Fruit fly (Drosophila melanogaster) whole organism, embryonic: ENCODE data around the gene CG18135.
A peak's percentile ranks its signal among the peaks of the same experiment; 100 is the strongest.

Source experiments
- ATbp ChIP-seq: fragments of 200-800 bp; sonication (Bioruptor generic); optimal IDR thresholded peaks from 2 replicates; lab custom pipeline; 2017; ENCODE audit warnings: missing biosample characterization, mild to moderate bottlenecking, missing genetic modification characterization, missing genetic modification reagents
- CG10274 ChIP-seq: fragments of 200-800 bp; sonication (Bioruptor generic); optimal IDR thresholded peaks from 3 replicates; lab custom pipeline; 2017; ENCODE audit warnings: missing biosample characterization, mild to moderate bottlenecking, missing genetic modification characterization
- CG11093 ChIP-seq: fragments of 200-800 bp; sonication (Bioruptor generic); IDR thresholded peaks from 3 replicates; pipeline ENCODE4 v1.3.6; 2022; ENCODE audit warnings: missing biosample characterization, missing genetic modification characterization
- CG11695 ChIP-seq: fragments of 200-800 bp; sonication (Bioruptor generic); IDR thresholded peaks from 3 replicates; pipeline ENCODE4 v1.3.6; 2022; ENCODE audit warnings: missing biosample characterization, missing genetic modification characterization
- CG12236 ChIP-seq: fragments of 200-800 bp; sonication (Bioruptor generic); optimal IDR thresholded peaks from 2 replicates; lab custom pipeline; 2016; ENCODE audit warnings: missing biosample characterization, missing genetic modification characterization
- CG12769 ChIP-seq: fragments of 200-800 bp; sonication (Bioruptor generic); optimal IDR thresholded peaks from 2 replicates; lab custom pipeline; 2019; ENCODE audit warnings: missing biosample characterization, mild to moderate bottlenecking, missing genetic modification characterization, moderate library complexity
- CG12942 ChIP-seq: fragments of 200-800 bp; sonication (Bioruptor generic); optimal IDR thresholded peaks from 3 replicates; lab custom pipeline; 2016; ENCODE audit warnings: missing biosample characterization, missing genetic modification characterization
- CG14710 ChIP-seq: fragments of 200-800 bp; sonication (Bioruptor generic); optimal IDR thresholded peaks from 3 replicates; lab custom pipeline; 2019; ENCODE audit warnings: missing biosample characterization, mild to moderate bottlenecking, missing genetic modification characterization, moderate library complexity
- CG16813 ChIP-seq: fragments of 200-800 bp; sonication (Bioruptor generic); IDR thresholded peaks from 3 replicates; pipeline ENCODE4 v1.3.6; 2022; ENCODE audit warnings: missing biosample characterization, missing genetic modification characterization; ENCODE audit not compliant: partially characterized antibody
- CG17385 ChIP-seq: fragments of 200-800 bp; sonication (Bioruptor generic); optimal IDR thresholded peaks from 3 replicates; lab custom pipeline; 2018; ENCODE audit warnings: missing biosample characterization, mild to moderate bottlenecking, missing genetic modification characterization
- CG2889 ChIP-seq: fragments of 200-800 bp; sonication (Bioruptor generic); IDR thresholded peaks from 3 replicates; pipeline ENCODE4 v1.3.6; 2022; ENCODE audit warnings: missing biosample characterization, missing genetic modification characterization
- CG30431 ChIP-seq: fragments of 200-800 bp; sonication (Bioruptor generic); optimal IDR thresholded peaks from 2 replicates; lab custom pipeline; 2017; ENCODE audit warnings: missing biosample characterization, missing genetic modification characterization
- CG32767 ChIP-seq: fragments of 200-800 bp; sonication (Bioruptor generic); IDR thresholded peaks from 2 replicates; pipeline ENCODE4 v1.3.6; 2022; ENCODE audit warnings: missing biosample characterization, missing genetic modification characterization
- CG4617 ChIP-seq: fragments of 200-800 bp; sonication (Bioruptor generic); optimal IDR thresholded peaks from 3 replicates; lab custom pipeline; 2016; ENCODE audit warnings: missing biosample characterization, missing genetic modification characterization, borderline replicate concordance
- CG6791 ChIP-seq: fragments of 200-800 bp; sonication (Bioruptor generic); IDR thresholded peaks from 3 replicates; pipeline ENCODE4 v1.3.6; 2022; ENCODE audit warnings: missing biosample characterization, missing genetic modification characterization; ENCODE audit not compliant: partially characterized antibody
- CG7357 ChIP-seq: fragments of 200-800 bp; sonication (Bioruptor generic); IDR thresholded peaks from 3 replicates; pipeline ENCODE4 v1.3.6; 2022; ENCODE audit warnings: missing biosample characterization, missing genetic modification characterization
- Eip74EF ChIP-seq, 2 experiments: fragments of 200-800 bp in 1 of 2; fragments of >200 bp in 1 of 2; sonication (Bioruptor generic) in 1 of 2; optimal IDR thresholded peaks; 2 replicates each; lab custom pipeline; 2017 to 2019; ENCODE audit warnings: missing biosample characterization in 2 of 2, missing genetic modification characterization in 2 of 2, mild to moderate bottlenecking in 1 of 2, moderate library complexity in 1 of 2
- Hr3 ChIP-seq: fragments of 200-800 bp; sonication (Bioruptor generic); optimal IDR thresholded peaks from 3 replicates; lab custom pipeline; 2016; ENCODE audit warnings: missing biosample characterization, missing genetic modification characterization
- Jarid2 ChIP-seq: fragments of 200-800 bp; sonication (Bioruptor generic); optimal IDR thresholded peaks from 3 replicates; lab custom pipeline; 2017; ENCODE audit warnings: mild to moderate bottlenecking, missing biosample characterization, missing genetic modification reagents, missing genetic modification characterization
- Lhr ChIP-seq: fragments of 200-800 bp; sonication (Bioruptor generic); optimal IDR thresholded peaks from 3 replicates; lab custom pipeline; 2017; ENCODE audit warnings: mild to moderate bottlenecking, missing biosample characterization, missing genetic modification reagents, missing genetic modification characterization
- MESR4 ChIP-seq: fragments of 200-800 bp; sonication (Bioruptor generic); optimal IDR thresholded peaks from 2 replicates; lab custom pipeline; 2018; ENCODE audit warnings: missing biosample characterization, mild to moderate bottlenecking, missing genetic modification characterization, moderate library complexity
- Mes4 ChIP-seq: fragments of 200-800 bp; sonication (Bioruptor generic); optimal IDR thresholded peaks from 2 replicates; lab custom pipeline; 2016; ENCODE audit warnings: missing biosample characterization, missing genetic modification characterization
- Neu2 ChIP-seq: fragments of 200-800 bp; sonication (Bioruptor generic); optimal IDR thresholded peaks from 3 replicates; lab custom pipeline; 2016; ENCODE audit warnings: missing biosample characterization, missing genetic modification characterization, borderline replicate concordance
- Nf-YA ChIP-seq: fragments of 200-800 bp; sonication (Bioruptor generic); IDR thresholded peaks from 2 replicates; pipeline ENCODE4 v1.3.6; 2022; ENCODE audit warnings: missing biosample characterization, missing genetic modification characterization
- Nf-YB ChIP-seq: fragments of 200-800 bp; sonication (Bioruptor generic); optimal IDR thresholded peaks from 3 replicates; lab custom pipeline; 2019; ENCODE audit warnings: missing biosample characterization, mild to moderate bottlenecking, missing genetic modification characterization, moderate library complexity
- Six4 ChIP-seq: fragments of 200-800 bp; sonication (Bioruptor generic); optimal IDR thresholded peaks from 2 replicates; lab custom pipeline; 2016; ENCODE audit warnings: missing biosample characterization, missing genetic modification characterization
- Tbp ChIP-seq: fragments of >200 bp; optimal IDR thresholded peaks from 2 replicates; lab custom pipeline; 2018; ENCODE audit warnings: missing biosample characterization, missing genetic modification characterization
- Usf ChIP-seq: fragments of 200-800 bp; sonication (Bioruptor generic); optimal IDR thresholded peaks from 2 replicates; lab custom pipeline; 2017; ENCODE audit warnings: missing genotype, missing biosample characterization, missing genetic modification characterization
- al ChIP-seq: fragments of 200-800 bp; sonication (Bioruptor generic); IDR thresholded peaks from 2 replicates; pipeline ENCODE4 v1.3.6; 2022; ENCODE audit warnings: missing biosample characterization, missing genetic modification characterization
- ara ChIP-seq: fragments of 200-800 bp; sonication (Bioruptor generic); IDR thresholded peaks from 2 replicates; pipeline ENCODE4 v1.3.6; 2022; ENCODE audit warnings: missing biosample characterization, missing genetic modification characterization
- bsh ChIP-seq, 2 experiments: fragments of 200-800 bp; sonication (Bioruptor generic); optimal IDR thresholded peaks; 2 replicates each; lab custom pipeline; 2017 to 2018; ENCODE audit warnings: mild to moderate bottlenecking in 2 of 2, missing biosample characterization in 2 of 2, missing genetic modification characterization in 2 of 2, moderate library complexity in 1 of 2
- cad ChIP-seq: fragments of >200 bp; optimal IDR thresholded peaks from 2 replicates; lab custom pipeline; 2017; ENCODE audit warnings: missing biosample characterization, missing genetic modification characterization
- chm ChIP-seq: fragments of 200-800 bp; sonication (Bioruptor generic); IDR thresholded peaks from 2 replicates; pipeline ENCODE4 v1.3.6; 2022; ENCODE audit warnings: missing biosample characterization, missing genetic modification characterization
- dm ChIP-seq: fragments of 200-800 bp; sonication (Bioruptor generic); optimal IDR thresholded peaks from 3 replicates; lab custom pipeline; 2016; ENCODE audit warnings: missing biosample characterization, missing genetic modification characterization
- dysf ChIP-seq: fragments of 200-800 bp; sonication (Bioruptor generic); IDR thresholded peaks from 3 replicates; pipeline ENCODE4 v1.3.6; 2022; ENCODE audit warnings: missing biosample characterization, missing genetic modification characterization
- grn ChIP-seq: fragments of 200-800 bp; sonication (Bioruptor generic); optimal IDR thresholded peaks from 3 replicates; lab custom pipeline; 2017; ENCODE audit warnings: missing biosample characterization, missing genetic modification characterization
- gro ChIP-seq: fragments of 200-800 bp; sonication (Bioruptor generic); optimal IDR thresholded peaks from 2 replicates; lab custom pipeline; 2016; ENCODE audit warnings: missing biosample characterization, missing genetic modification characterization
- hbn ChIP-seq: fragments of 200-800 bp; sonication (Bioruptor generic); IDR thresholded peaks from 2 replicates; pipeline ENCODE4 v1.3.6; 2022; ENCODE audit warnings: missing biosample characterization, missing genetic modification characterization; ENCODE audit not compliant: partially characterized antibody
- her ChIP-seq: fragments of 200-800 bp; sonication (Bioruptor generic); optimal IDR thresholded peaks from 2 replicates; lab custom pipeline; 2016; ENCODE audit warnings: missing biosample characterization, missing genetic modification characterization
- inv ChIP-seq: fragments of 200-800 bp; sonication (Bioruptor generic); IDR thresholded peaks from 2 replicates; pipeline ENCODE4 v1.3.6; 2022; ENCODE audit warnings: missing biosample characterization, missing genetic modification characterization; ENCODE audit not compliant: partially characterized antibody
- lbe ChIP-seq: fragments of 200-800 bp; sonication (Bioruptor generic); optimal IDR thresholded peaks from 2 replicates; lab custom pipeline; 2016; ENCODE audit warnings: missing biosample characterization, mild to moderate bottlenecking, missing genetic modification characterization
- prd ChIP-seq, 3 experiments: fragments of >200 bp in 2 of 3; fragments of 200-800 bp in 1 of 3; sonication (Bioruptor generic) in 1 of 3; optimal IDR thresholded peaks in 2 of 3; IDR thresholded peaks in 1 of 3; 2 replicates in 2 of 3; 3 replicates in 1 of 3; pipeline versions ENCODE4 v1.3.6 to Lab custom; 2017 to 2022; ENCODE audit warnings: missing biosample characterization in 1 of 3, missing genetic modification characterization in 1 of 3
- pum ChIP-seq: fragments of 200-800 bp; sonication (Bioruptor generic); optimal IDR thresholded peaks from 2 replicates; lab custom pipeline; 2016; ENCODE audit warnings: missing biosample characterization, missing genetic modification characterization
- salm ChIP-seq: fragments of 200-800 bp; sonication (Bioruptor generic); optimal IDR thresholded peaks from 2 replicates; lab custom pipeline; 2018; ENCODE audit warnings: missing biosample characterization, mild to moderate bottlenecking, missing genetic modification characterization
- sr ChIP-seq: fragments of 200-800 bp; sonication (Bioruptor generic); IDR thresholded peaks from 3 replicates; pipeline ENCODE4 v1.3.6; 2022; ENCODE audit warnings: missing biosample characterization, missing genetic modification characterization
- tna ChIP-seq: fragments of 200-800 bp; sonication (Bioruptor generic); IDR thresholded peaks from 2 replicates; pipeline ENCODE4 v1.3.6; 2022; ENCODE audit warnings: missing biosample characterization, missing genetic modification characterization; ENCODE audit not compliant: partially characterized antibody
- trem ChIP-seq: fragments of 200-800 bp; optimal IDR thresholded peaks from 3 replicates; lab custom pipeline; 2019; ENCODE audit warnings: missing biosample characterization, mild to moderate bottlenecking, missing genetic modification characterization, moderate library complexity
- zen2 ChIP-seq: fragments of 200-800 bp; sonication (Bioruptor generic); IDR thresholded peaks from 3 replicates; pipeline ENCODE4 v1.3.6; 2022; ENCODE audit warnings: missing biosample characterization, missing genetic modification characterization; ENCODE audit not compliant: partially characterized antibody
- zf30C ChIP-seq: fragments of 200-800 bp; sonication (Bioruptor generic); optimal IDR thresholded peaks from 3 replicates; lab custom pipeline; 2018; ENCODE audit warnings: missing biosample characterization, mild to moderate bottlenecking, missing genetic modification characterization

Gene CG18135

dm6 chr3L:19024800-19025199 lies 26.7 kb upstream of the CG18135 start (continued):
- no peak for TF ChIP-seq lbe (GFP tag; lab: Kevin White, UChicago)
- peak; percentile 56 for TF ChIP-seq Nf-YB (GFP tag; lab: Kevin White, UChicago)
- TF ChIP-seq sr (GFP tag; lab: Robert Waterston, UW): 0 out of 3 replicates have a peak, but pooled peaks have one; percentile 40
- no peak for TF ChIP-seq hbn (GFP tag; lab: Robert Waterston, UW)
- TF ChIP-seq CG12236: peak; percentile 53
- no peak for TF ChIP-seq cad (GFP tag; lab: Kevin White, UChicago)
- TF ChIP-seq gro (GFP tag; lab: Kevin White, UChicago): no peak
- TF ChIP-seq CG11695 (GFP tag; lab: Robert Waterston, UW): peak; percentile 83; the same call in 2 of the 3 replicates
- peak; percentile 9 for TF ChIP-seq her (GFP tag; lab: Kevin White, UChicago)
- peak; percentile 79 for TF ChIP-seq dysf
- 0 out of 2 replicates have a peak, but pooled peaks have one; percentile 25 for TF ChIP-seq al (GFP tag; lab: Robert Waterston, UW)
- no peak for TF ChIP-seq prd (optimal IDR thresholded peaks at IDR 0.05; lab: Kevin White, UChicago)
- peak; percentile 91 for TF ChIP-seq prd (GFP tag; IDR thresholded peaks at IDR 0.05; lab: Robert Waterston, UW)
- TF ChIP-seq zen2 (GFP tag; lab: Robert Waterston, UW): no peak
- peak in 1 of 2 experiments; percentile 91 for TF ChIP-seq bsh (GFP tag; optimal IDR thresholded peaks at IDR 0.05; lab: Kevin White, UChicago)
- TF ChIP-seq inv (GFP tag; lab: Robert Waterston, UW): no peak
- no peak for TF ChIP-seq MESR4 (GFP tag; lab: Kevin White, UChicago)
- peak; percentile 38 for TF ChIP-seq Usf (GFP tag; lab: Kevin White, UChicago)
- TF ChIP-seq Neu2 (GFP tag; lab: Kevin White, UChicago): no peak
- TF ChIP-seq CG6791: no peak
- no peak for TF ChIP-seq Tbp (GFP tag; lab: Kevin White, UChicago)
- 0 out of 2 replicates have a peak, but pooled peaks have one; percentile 39 for TF ChIP-seq Nf-YA (GFP tag; lab: Robert Waterston, UW)
- TF ChIP-seq pum (GFP tag; lab: Kevin White, UChicago): peak; percentile 60
- peak; percentile 53 for TF ChIP-seq ATbp (GFP tag; lab: Kevin White, UChicago)
- TF ChIP-seq chm (GFP tag; lab: Robert Waterston, UW): peak; percentile 90
- no peak for TF ChIP-seq CG16813 (GFP tag; lab: Robert Waterston, UW)
- TF ChIP-seq grn (GFP tag; lab: Kevin White, UChicago): peak; percentile 4
- TF ChIP-seq dm (GFP tag; lab: Kevin White, UChicago): peak; percentile 12
- TF ChIP-seq Eip74EF (GFP tag; optimal IDR thresholded peaks at IDR 0.05; lab: Kevin White, UChicago): peak in 1 of 2 experiments; percentile 64
- peak; percentile 83 for TF ChIP-seq Mes4 (GFP tag; lab: Kevin White, UChicago)
- TF ChIP-seq CG2889 (GFP tag; lab: Robert Waterston, UW): 0 out of 3 replicates have a peak, but pooled peaks have one; percentile 35
- peak; percentile 27 for TF ChIP-seq CG10274 (GFP tag; lab: Kevin White, UChicago)
- peak; percentile 33 for TF ChIP-seq CG4617 (GFP tag; lab: Kevin White, UChicago)
- no peak for TF ChIP-seq salm (tag; lab: Kevin White, UChicago)
- peak; percentile 73 for TF ChIP-seq trem (tag; lab: Kevin White, UChicago)
- TF ChIP-seq CG17385 (GFP tag; lab: Kevin White, UChicago): peak; percentile 73
- peak; percentile 71 for TF ChIP-seq Hr3 (GFP tag; lab: Kevin White, UChicago)
- TF ChIP-seq CG7357 (GFP tag; lab: Robert Waterston, UW): peak; percentile 59; the same call in 1 of the 3 replicates
- TF ChIP-seq Lhr (GFP tag; lab: Kevin White, UChicago): peak; percentile 53
- TF ChIP-seq CG30431 (GFP tag; lab: Kevin White, UChicago): peak; percentile 64
- TF ChIP-seq CG12942 (GFP tag; lab: Kevin White, UChicago): peak; percentile 51
- peak; percentile 55 for TF ChIP-seq CG14710 (tag; lab: Kevin White, UChicago)
- TF ChIP-seq ara: peak; percentile 92
- no peak for TF ChIP-seq Jarid2 (GFP tag; lab: Kevin White, UChicago)
- TF ChIP-seq Six4 (GFP tag; lab: Kevin White, UChicago): peak; percentile 52
- TF ChIP-seq CG11093 (GFP tag; lab: Robert Waterston, UW): peak; percentile 62; the same call in 2 of the 3 replicates
- peak; percentile 39 for TF ChIP-seq CG12769 (tag; lab: Kevin White, UChicago)
- no peak for TF ChIP-seq tna (GFP tag; lab: Robert Waterston, UW)
- peak; percentile 84 for TF ChIP-seq zf30C (GFP tag; lab: Kevin White, UChicago)
- peak; percentile 60 for TF ChIP-seq CG32767 (GFP tag; lab: Robert Waterston, UW)
